Worm (Caenorhabditis elegans): ENCODE results near the gene F59C12.3.

Gene F59C12.3

DNA sequence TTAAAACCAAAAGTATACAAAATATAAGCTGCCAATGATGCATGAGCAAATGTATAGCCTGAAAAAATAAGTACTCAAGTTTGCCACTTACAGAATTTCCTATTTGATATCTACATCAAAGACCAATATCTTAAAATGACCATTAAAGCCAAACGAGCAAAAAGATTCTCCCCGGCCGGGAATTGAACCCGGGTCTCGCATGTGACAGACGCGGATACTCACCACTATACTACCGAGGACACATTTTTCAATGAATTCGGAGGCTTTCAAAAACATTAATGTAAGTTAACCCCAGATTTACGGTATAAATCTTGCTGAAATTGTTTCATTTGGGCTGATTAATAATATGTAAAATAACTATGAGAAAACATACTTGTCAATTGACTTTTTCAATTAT, 8.8 kb upstream of the F59C12.3 start:
- TF ChIP-seq ztf-11 (tag; optimal IDR thresholded peaks at IDR 0.05): no peak
- no peak for TF ChIP-seq sptf-1 (tag; optimal IDR thresholded peaks at IDR 0.05)
- no peak for TF ChIP-seq ceh-83 (GFP tag; optimal IDR thresholded peaks at IDR 0.05)
- no peak for TF ChIP-seq pha-4 (tag; optimal IDR thresholded peaks at IDR 0.05)
- TF ChIP-seq lin-13 (tag; optimal IDR thresholded peaks at IDR 0.05): no peak
- TF ChIP-seq tbx-8 (GFP tag; optimal IDR thresholded peaks at IDR 0.05): no peak
- no peak for TF ChIP-seq nhr-2 (tag; optimal IDR thresholded peaks at IDR 0.05)
- TF ChIP-seq lin-32 (GFP tag; optimal IDR thresholded peaks at IDR 0.05): no peak
- TF ChIP-seq ces-1 (GFP tag; optimal IDR thresholded peaks at IDR 0.05): no peak
- TF ChIP-seq ham-2 (GFP tag; optimal IDR thresholded peaks at IDR 0.05): no peak
- TF ChIP-seq hlh-1 (tag; optimal IDR thresholded peaks at IDR 0.05): no peak
- TF ChIP-seq flh-1 (GFP tag; optimal IDR thresholded peaks at IDR 0.05): no peak
- no peak for TF ChIP-seq cnd-1 (tag; optimal IDR thresholded peaks at IDR 0.05)
- TF ChIP-seq elt-3 (tag; optimal IDR thresholded peaks at IDR 0.05): no peak
- no peak for TF ChIP-seq M03D4.4 (tag; optimal IDR thresholded peaks at IDR 0.05)
- TF ChIP-seq unc-120 (tag; optimal IDR thresholded peaks at IDR 0.05; ENCODE audit: poor library complexity, severe bottlenecking): no peak
- no peak for TF ChIP-seq ceh-43 (GFP tag; optimal IDR thresholded peaks at IDR 0.05)
- TF ChIP-seq blmp-1 (tag; optimal IDR thresholded peaks at IDR 0.05): no peak
- no peak for TF ChIP-seq lsy-2 (tag; optimal IDR thresholded peaks at IDR 0.05)

DNA sequence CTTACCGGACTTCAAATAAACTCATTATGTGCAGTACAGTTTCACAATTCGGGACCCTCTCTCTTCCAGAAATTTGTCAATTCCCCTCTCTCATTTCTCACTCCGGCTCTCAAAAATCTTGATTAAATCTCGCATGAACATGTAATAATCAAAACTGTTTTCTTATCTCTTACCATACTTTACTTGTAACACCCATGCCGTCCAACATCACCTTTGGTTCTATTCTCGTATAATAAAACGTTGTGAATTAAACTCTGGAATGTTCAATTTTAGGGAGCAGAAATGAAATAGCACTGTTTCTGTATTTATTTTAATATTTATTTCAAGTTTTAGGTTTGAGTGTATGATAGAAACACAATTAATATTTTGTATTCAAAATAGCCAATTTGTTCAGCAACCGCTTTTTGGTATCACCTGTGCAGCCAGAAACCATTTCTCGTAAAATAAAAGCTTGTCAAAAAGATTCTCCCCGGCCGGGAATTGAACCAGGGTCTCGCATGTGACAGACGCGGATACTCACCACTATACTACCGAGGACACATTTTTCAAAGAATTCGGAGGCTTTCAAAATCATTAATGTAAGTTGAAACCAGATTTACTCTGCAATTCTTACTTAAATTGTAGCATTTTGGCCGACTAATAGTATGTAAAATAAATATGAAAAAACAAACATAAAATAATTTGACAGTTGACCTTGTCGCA, 8.3 kb upstream of the F59C12.3 start:
- no peak for TF ChIP-seq nhr-76 (tag; optimal IDR thresholded peaks at IDR 0.05)
- no peak for TF ChIP-seq snpc-4 (tag; optimal IDR thresholded peaks at IDR 0.05)
- TF ChIP-seq ceh-83 (GFP tag; optimal IDR thresholded peaks at IDR 0.05): peak; percentile 29
- TF ChIP-seq drap-1 (GFP tag; optimal IDR thresholded peaks at IDR 0.05): no peak

DNA sequence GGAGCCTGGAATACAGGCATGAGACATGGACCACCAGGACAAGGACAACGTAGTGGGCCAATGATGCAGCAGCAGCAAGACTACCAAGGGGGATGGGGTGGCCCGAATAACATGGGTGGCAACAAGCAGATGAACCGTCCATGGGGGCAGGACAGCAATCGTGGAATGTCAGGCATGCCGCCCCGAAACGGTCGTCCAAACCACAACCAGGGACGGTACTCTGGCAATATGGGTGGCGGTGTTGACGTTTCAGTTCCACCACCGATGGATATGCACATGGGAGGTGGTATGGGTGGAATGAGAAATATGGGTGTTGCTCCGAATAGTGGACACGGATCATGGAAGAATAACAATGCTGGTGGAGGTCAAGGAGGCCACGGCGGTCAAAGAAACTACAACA, 4.8 kb upstream of the F59C12.3 start:
- no peak for TF ChIP-seq unc-62 (GFP tag; optimal IDR thresholded peaks at IDR 0.05)
- TF ChIP-seq nhr-76 (tag; optimal IDR thresholded peaks at IDR 0.05): no peak
- no peak for TF ChIP-seq lsy-2 (tag; optimal IDR thresholded peaks at IDR 0.05)
- no peak for TF ChIP-seq bed-3 (GFP tag; optimal IDR thresholded peaks at IDR 0.05)
- no peak for TF ChIP-seq ztf-11 (tag; optimal IDR thresholded peaks at IDR 0.05)
- no peak for TF ChIP-seq mep-1 (tag; optimal IDR thresholded peaks at IDR 0.05)
- TF ChIP-seq hlh-1 (tag; optimal IDR thresholded peaks at IDR 0.05): no peak
- no peak for TF ChIP-seq tbx-8 (GFP tag; optimal IDR thresholded peaks at IDR 0.05)
- no peak for TF ChIP-seq pha-4 (tag; optimal IDR thresholded peaks at IDR 0.05)
- no peak for TF ChIP-seq nhr-2 (tag; optimal IDR thresholded peaks at IDR 0.05)
- no peak for TF ChIP-seq elt-1 (tag; optimal IDR thresholded peaks at IDR 0.05; ENCODE audit: borderline replicate concordance, insufficient read depth)
- no peak for TF ChIP-seq elt-3 (tag; optimal IDR thresholded peaks at IDR 0.05)
- no peak for TF ChIP-seq cnd-1 (tag; optimal IDR thresholded peaks at IDR 0.05)

DNA sequence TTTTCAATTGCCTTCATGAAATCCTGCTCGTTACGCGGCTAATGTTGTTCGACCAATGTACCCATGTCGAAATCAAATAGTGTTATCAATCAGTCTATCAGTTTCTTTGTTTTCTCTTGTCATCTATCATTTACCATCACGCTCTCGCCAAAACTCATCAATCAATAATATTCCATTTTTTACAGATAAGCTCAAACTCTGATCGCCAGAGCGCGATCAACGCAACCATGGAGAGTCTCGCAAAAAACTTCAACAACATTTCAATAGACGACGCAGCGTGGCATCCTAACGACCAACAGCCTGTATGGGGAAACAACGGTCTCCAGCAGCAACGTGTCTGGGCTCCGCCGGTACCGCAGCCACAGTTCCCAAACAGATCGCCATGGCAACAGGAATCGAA, 3.9 kb upstream of the F59C12.3 start, which contains the start of gene ain-1:
Gene ain-1, plus strand, starts transcription at position 186 of the 400 bp plus-strand sequence.
- TF ChIP-seq ztf-11 (tag; optimal IDR thresholded peaks at IDR 0.05) (no peak), nhr-12 (tag; optimal IDR thresholded peaks at IDR 0.05) (no peak), zip-8 (tag; optimal IDR thresholded peaks at IDR 0.05) (no peak), bed-3 (GFP tag; optimal IDR thresholded peaks at IDR 0.05) (no peak), elt-1 (tag; optimal IDR thresholded peaks at IDR 0.05; ENCODE audit: borderline replicate concordance, insufficient read depth) (no peak), ham-2 (GFP tag; optimal IDR thresholded peaks at IDR 0.05) (no peak), sptf-1 (tag; optimal IDR thresholded peaks at IDR 0.05) (no peak), mls-2 (tag; optimal IDR thresholded peaks at IDR 0.05) (no peak), hlh-1 (tag; optimal IDR thresholded peaks at IDR 0.05) (no peak), sem-2 (GFP tag; optimal IDR thresholded peaks at IDR 0.05) (no peak)

DNA sequence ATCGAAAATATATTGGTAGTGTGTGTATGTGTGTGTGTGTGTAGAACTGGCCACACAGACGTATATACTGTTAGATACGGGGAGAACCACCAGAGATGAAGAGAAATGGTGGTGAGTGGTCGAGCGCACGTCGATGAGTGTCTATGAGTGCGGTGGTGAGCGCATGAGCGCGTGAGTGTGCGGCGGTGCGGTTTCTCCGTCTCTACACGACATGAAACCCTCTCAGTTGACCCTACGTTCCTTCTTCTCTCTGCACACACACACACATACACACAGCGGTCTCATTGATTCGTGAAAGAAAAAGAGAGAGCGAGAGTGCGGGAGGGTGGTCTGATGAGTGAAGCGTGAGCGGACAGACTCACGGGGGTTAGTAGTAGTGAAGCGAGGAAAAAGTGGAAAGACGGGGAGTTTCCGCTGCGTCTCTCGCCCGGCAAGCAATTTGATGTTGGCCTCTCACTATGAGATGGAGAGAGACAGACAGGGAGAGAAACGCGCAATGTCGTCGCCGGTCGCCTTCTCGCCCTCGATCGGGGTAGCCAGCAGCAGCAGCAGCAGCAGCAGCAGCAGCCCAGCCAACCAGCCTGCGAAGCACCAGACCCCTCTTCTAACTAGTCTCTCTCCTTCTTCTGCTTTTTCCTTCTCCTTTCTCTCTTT, 3.1 kb upstream of the F59C12.3 start:
- TF ChIP-seq zip-8 (tag; optimal IDR thresholded peaks at IDR 0.05): no peak
- peak; percentile 79 for TF ChIP-seq lsy-2 (tag; optimal IDR thresholded peaks at IDR 0.05)
- TF ChIP-seq mls-2 (tag; optimal IDR thresholded peaks at IDR 0.05): peak; percentile 95
- peak; percentile 83 for TF ChIP-seq ceh-39 (tag; optimal IDR thresholded peaks at IDR 0.05)
- peak; percentile 80 for TF ChIP-seq M03D4.4 (tag; optimal IDR thresholded peaks at IDR 0.05)
- peak; percentile 13 for TF ChIP-seq blmp-1 (tag; optimal IDR thresholded peaks at IDR 0.05)
- peak; percentile 72 for TF ChIP-seq sptf-1 (tag; optimal IDR thresholded peaks at IDR 0.05)
- peak; percentile 84 for TF ChIP-seq ztf-11 (tag; optimal IDR thresholded peaks at IDR 0.05)
- TF ChIP-seq nhr-12 (tag; optimal IDR thresholded peaks at IDR 0.05): peak; percentile 84
- TF ChIP-seq unc-39 (tag; optimal IDR thresholded peaks at IDR 0.05): peak; percentile 90
- TF ChIP-seq bed-3 (GFP tag; optimal IDR thresholded peaks at IDR 0.05): peak; percentile 17
- TF ChIP-seq cnd-1 (tag; optimal IDR thresholded peaks at IDR 0.05): peak; percentile 62
- TF ChIP-seq nhr-2 (tag; optimal IDR thresholded peaks at IDR 0.05): peak; percentile 54
- TF ChIP-seq ceh-83 (GFP tag; optimal IDR thresholded peaks at IDR 0.05): peak; percentile 71
- TF ChIP-seq unc-120 (tag; optimal IDR thresholded peaks at IDR 0.05; ENCODE audit: poor library complexity, severe bottlenecking): peak; percentile 63
- TF ChIP-seq unc-62 (GFP tag; optimal IDR thresholded peaks at IDR 0.05): peak; percentile 86
- TF ChIP-seq lin-32 (GFP tag; optimal IDR thresholded peaks at IDR 0.05): no peak
- TF ChIP-seq sem-2 (GFP tag; optimal IDR thresholded peaks at IDR 0.05): no peak
- TF ChIP-seq nhr-237 (tag; optimal IDR thresholded peaks at IDR 0.05): peak; percentile 92
- TF ChIP-seq hlh-1 (tag; optimal IDR thresholded peaks at IDR 0.05): peak; percentile 29
- TF ChIP-seq ces-1 (GFP tag; optimal IDR thresholded peaks at IDR 0.05): peak; percentile 80
- no peak for TF ChIP-seq ceh-43 (GFP tag; optimal IDR thresholded peaks at IDR 0.05)
- TF ChIP-seq flh-1 (GFP tag; optimal IDR thresholded peaks at IDR 0.05): peak; percentile 13
- peak; percentile 6 for TF ChIP-seq mab-5 (tag; optimal IDR thresholded peaks at IDR 0.05)
- TF ChIP-seq ham-2 (GFP tag; optimal IDR thresholded peaks at IDR 0.05): peak; percentile 98
- peak; percentile 94 for TF ChIP-seq mep-1 (tag; optimal IDR thresholded peaks at IDR 0.05)
- TF ChIP-seq snpc-4 (tag; optimal IDR thresholded peaks at IDR 0.05): no peak
- TF ChIP-seq pha-4 (tag; optimal IDR thresholded peaks at IDR 0.05): peak; percentile 58
- peak; percentile 21 for TF ChIP-seq tbx-8 (GFP tag; optimal IDR thresholded peaks at IDR 0.05)
- TF ChIP-seq elt-3 (tag; optimal IDR thresholded peaks at IDR 0.05): peak; percentile 56
- peak; percentile 38 for TF ChIP-seq nhr-76 (tag; optimal IDR thresholded peaks at IDR 0.05)
